Worm (Caenorhabditis elegans): Measurements from ENCODE around the gene F43G6.7.

F43G6.7 gene

ce11 chrII:11811241-11811640 is 651 bp downstream of the F43G6.7 start:
- TF ChIP-seq nhr-232 (tag; optimal IDR thresholded peaks at IDR 0.05) = no peak
- no peak for TF ChIP-seq unc-3 (GFP tag; conservative IDR thresholded peaks at IDR 0.05)
- no peak for TF ChIP-seq unc-3 (tag; optimal IDR thresholded peaks at IDR 0.05)
- no peak for TF ChIP-seq C08G9.2 (tag; optimal IDR thresholded peaks at IDR 0.05)
- TF ChIP-seq odd-2 (tag; optimal IDR thresholded peaks at IDR 0.05) = no peak
- no peak for TF ChIP-seq ahr-1 (tag; optimal IDR thresholded peaks at IDR 0.05)
- no peak for TF ChIP-seq fkh-10 (GFP tag; optimal IDR thresholded peaks at IDR 0.05)
- TF ChIP-seq ceh-18 (tag; optimal IDR thresholded peaks at IDR 0.05) = no peak
- no peak for TF ChIP-seq ref-2 (tag; optimal IDR thresholded peaks at IDR 0.05)
- no peak for TF ChIP-seq ama-1 (optimal IDR thresholded peaks at IDR 0.05)
- no peak for TF ChIP-seq hlh-6 (tag; optimal IDR thresholded peaks at IDR 0.05)
- no peak for TF ChIP-seq sdc-2 (tag; optimal IDR thresholded peaks at IDR 0.05)
- TF ChIP-seq ceh-45 (GFP tag; IDR thresholded peaks at IDR 0.05) = no peak
- no peak for TF ChIP-seq nhr-11 (tag; optimal IDR thresholded peaks at IDR 0.05)
- TF ChIP-seq hlh-30 (tag; optimal IDR thresholded peaks at IDR 0.05; ENCODE audit: insufficient read depth) = no peak
- TF ChIP-seq zip-5 (tag; optimal IDR thresholded peaks at IDR 0.05) = no peak
- TF ChIP-seq mec-3 (tag; optimal IDR thresholded peaks at IDR 0.05; ENCODE audit: borderline replicate concordance) = no peak
- TF ChIP-seq pros-1 (tag; optimal IDR thresholded peaks at IDR 0.05) = no peak

DNA sequence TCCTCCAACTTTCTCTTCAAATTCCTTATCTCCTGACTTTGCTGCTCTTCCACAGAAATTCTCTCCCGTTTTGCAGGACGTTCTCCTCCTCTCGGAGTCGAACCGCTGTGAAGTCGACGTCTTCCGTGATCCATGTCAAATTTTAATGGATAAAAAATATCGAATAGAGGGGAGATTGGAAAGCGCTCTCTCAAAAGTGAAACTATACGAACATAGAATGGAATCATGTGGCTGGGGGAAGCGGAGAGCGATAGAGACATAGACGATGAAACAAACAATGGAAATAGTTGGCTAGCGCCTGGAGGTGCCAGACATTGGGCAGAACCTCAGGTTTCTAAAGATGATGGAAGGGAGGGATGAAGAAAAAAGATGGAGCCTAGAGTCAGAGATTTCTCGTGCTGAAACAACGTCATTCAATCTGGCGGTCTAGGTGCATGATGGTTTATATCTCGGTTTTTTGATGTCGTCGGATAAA is 3.3 kb downstream of the F43G6.7 start, which contains the start of gene F43G6.8:
Gene F43G6.8 (minus strand): TSS at position 198 of the 475 bp plus-strand sequence.
- TF ChIP-seq ref-2 (tag; optimal IDR thresholded peaks at IDR 0.05) = peak; percentile 20
- TF ChIP-seq nfya-1 (tag; optimal IDR thresholded peaks at IDR 0.05) = peak; percentile 21
- peak; percentile 84 for TF ChIP-seq hlh-30 (tag; optimal IDR thresholded peaks at IDR 0.05; ENCODE audit: insufficient read depth)
- TF ChIP-seq ceh-18 (tag; optimal IDR thresholded peaks at IDR 0.05) = peak; percentile 14
- peak; percentile 26 for TF ChIP-seq tbx-2 (tag; optimal IDR thresholded peaks at IDR 0.05)
- no peak for TF ChIP-seq ama-1 (optimal IDR thresholded peaks at IDR 0.05)
- peak; percentile 28 for TF ChIP-seq ceh-31 (tag; optimal IDR thresholded peaks at IDR 0.05)
- no peak for TF ChIP-seq ceh-24 (tag; optimal IDR thresholded peaks at IDR 0.05)
- TF ChIP-seq sox-2 (GFP tag; IDR thresholded peaks at IDR 0.05) = no peak

DNA sequence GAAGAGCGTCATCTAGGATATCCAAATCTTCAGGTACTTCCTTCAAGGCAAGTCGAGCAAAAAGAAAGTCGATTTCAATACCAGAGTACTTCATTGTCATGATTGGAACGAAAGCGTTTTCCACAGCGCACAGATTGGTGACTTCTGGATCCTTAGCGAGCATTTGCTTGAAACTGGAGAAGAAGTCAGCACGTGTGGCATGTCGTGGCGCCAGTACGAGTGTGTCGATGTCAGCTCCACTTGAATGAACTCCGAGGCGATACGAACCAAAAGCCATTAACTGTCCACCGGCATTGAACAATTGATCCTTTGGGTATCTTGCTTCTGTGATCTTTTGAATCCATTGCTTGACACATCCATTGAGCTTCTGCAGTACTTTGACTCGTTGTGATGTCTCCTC is 5.4 kb downstream of the F43G6.7 start:
- TF ChIP-seq T23F11.4 (GFP tag; optimal IDR thresholded peaks at IDR 0.05) (no peak), hlh-13 (GFP tag; optimal IDR thresholded peaks at IDR 0.05) (no peak), unc-55 (GFP tag; optimal IDR thresholded peaks at IDR 0.05) (no peak), hlh-30 (tag; optimal IDR thresholded peaks at IDR 0.05; ENCODE audit: insufficient read depth) (no peak), ceh-9 (tag; optimal IDR thresholded peaks at IDR 0.05) (no peak), lin-11 (tag; optimal IDR thresholded peaks at IDR 0.05) (no peak), tbx-7 (tag; optimal IDR thresholded peaks at IDR 0.05) (no peak)

DNA sequence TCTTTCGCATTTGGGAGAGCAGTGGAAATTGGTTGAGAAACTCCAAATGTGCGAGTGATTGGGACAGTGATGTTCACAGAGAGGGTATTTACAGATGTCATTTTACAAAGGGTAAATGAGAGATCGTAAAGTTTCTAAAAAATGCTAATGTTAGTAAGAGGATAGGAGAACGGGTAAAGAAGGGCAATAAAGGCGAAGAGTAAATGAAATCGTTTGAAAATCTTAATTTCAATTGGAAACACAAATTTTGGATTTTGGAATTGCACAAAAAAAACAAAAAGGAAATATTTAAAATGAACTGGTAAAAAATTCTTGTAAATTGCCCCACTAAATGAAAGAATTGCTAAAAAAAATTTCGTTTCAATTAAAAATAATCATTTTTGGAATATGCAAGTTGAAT is 5.9 kb downstream of the F43G6.7 start, which contains the start of gene pap-3:
Gene pap-3 (minus strand): TSS at position 101 of the 400 bp plus-strand sequence.
- TF ChIP-seq ref-2 (tag; optimal IDR thresholded peaks at IDR 0.05) (no peak), zip-5 (tag; optimal IDR thresholded peaks at IDR 0.05) (no peak), ttx-3 (tag; optimal IDR thresholded peaks at IDR 0.05) (no peak), tbx-7 (tag; optimal IDR thresholded peaks at IDR 0.05) (no peak), che-1 (tag; optimal IDR thresholded peaks at IDR 0.05) (no peak), pha-4 (tag; optimal IDR thresholded peaks at IDR 0.05) (no peak), ceh-6 (GFP tag; optimal IDR thresholded peaks at IDR 0.05) (no peak), eyg-1 (tag; optimal IDR thresholded peaks at IDR 0.05) (no peak), hlh-15 (tag; optimal IDR thresholded peaks at IDR 0.05) (no peak), lin-11 (tag; optimal IDR thresholded peaks at IDR 0.05) (no peak), C38D4.7 (GFP tag; optimal IDR thresholded peaks at IDR 0.05) (no peak), pha-2 (tag; optimal IDR thresholded peaks at IDR 0.05) (no peak), syd-9 (tag; optimal IDR thresholded peaks at IDR 0.05) (no peak), hlh-13 (GFP tag; optimal IDR thresholded peaks at IDR 0.05) (no peak), ceh-34 (tag; optimal IDR thresholded peaks at IDR 0.05) (no peak), hlh-30 (tag; optimal IDR thresholded peaks at IDR 0.05; ENCODE audit: insufficient read depth) (no peak), T23F11.4 (GFP tag; optimal IDR thresholded peaks at IDR 0.05) (no peak), madf-2 (tag; optimal IDR thresholded peaks at IDR 0.05) (no peak), fkh-6 (tag; optimal IDR thresholded peaks at IDR 0.05) (no peak)
